Fruit fly (Drosophila melanogaster): ENCODE results near the gene CG6912.

DNA sequence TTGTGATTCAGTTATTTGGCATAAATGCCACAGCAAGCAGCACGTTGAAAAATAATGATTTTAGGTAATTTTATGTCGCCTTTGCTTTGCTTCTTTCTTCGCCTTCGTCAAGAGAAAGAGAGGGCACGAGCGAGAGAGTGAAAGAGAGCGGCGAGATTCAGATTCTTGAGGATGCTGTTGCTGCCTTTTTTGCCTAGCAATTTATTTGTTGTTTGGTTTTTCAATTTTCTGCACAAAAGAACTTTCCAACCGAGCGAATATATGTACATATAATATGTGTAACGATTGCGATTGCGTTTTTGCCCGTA is 41.9 kb downstream of the CG6912 start:
- TF ChIP-seq CG8478 (optimal IDR thresholded peaks at IDR 0.05) = no peak
- no peak for TF ChIP-seq CTCF (optimal IDR thresholded peaks at IDR 0.05)

Data from S2 (cell line).